Fruit fly (Drosophila melanogaster) whole organism, prepupa: Measurements from ENCODE around the gene Pex5.

ENCODE experiments used
- CG32006 ChIP-seq: fragments of 200-800 bp; sonication (Bioruptor generic); optimal IDR thresholded peaks from 3 replicates; lab custom pipeline; 2017; ENCODE audit warnings: missing biosample characterization, mild to moderate bottlenecking, missing genetic modification characterization
- Gug ChIP-seq: fragments of 200-800 bp; sonication (Bioruptor generic); IDR thresholded peaks from 2 replicates; pipeline ENCODE4 v1.3.6; 2022; ENCODE audit warnings: missing biosample characterization, missing genetic modification characterization

DNA sequence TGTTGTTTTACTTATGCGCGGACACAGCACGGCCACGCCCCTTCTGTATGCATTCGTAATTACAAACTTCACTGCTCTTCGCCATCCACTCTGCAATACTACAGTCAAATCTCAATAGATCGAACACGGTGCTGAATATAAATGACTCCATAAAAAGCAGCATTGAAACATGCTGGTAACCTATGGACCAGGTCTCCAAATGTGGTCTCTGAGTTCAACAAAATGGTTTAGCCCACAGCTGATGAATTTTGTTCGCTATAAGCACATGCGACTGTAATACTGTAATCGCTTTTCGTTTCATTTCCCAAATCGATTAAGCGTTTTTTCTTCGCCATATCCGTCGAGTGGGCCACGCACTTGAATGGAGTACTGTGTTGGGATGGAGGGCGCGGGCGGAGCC lies 28.5 kb upstream of the Pex5 start:
- TF ChIP-seq CG32006 (GFP tag; lab: Kevin White, UChicago) (peak; percentile 63), Gug (GFP tag; lab: Robert Waterston, UW) (peak; percentile 59)
